Fruit fly (Drosophila melanogaster) whole organism, embryonic: ENCODE results near the gene MED18.
A peak's percentile ranks its signal among the peaks of the same experiment; 100 is the strongest.

Source experiments
- Aef1 ChIP-seq: fragments of 200-800 bp; sonication (Bioruptor generic); IDR thresholded peaks from 3 replicates; pipeline ENCODE4 v1.3.6; 2022; ENCODE audit warnings: missing biosample characterization, missing genetic modification characterization
- Blimp-1 ChIP-seq: fragments of 200-800 bp; sonication (Bioruptor generic); optimal IDR thresholded peaks from 3 replicates; lab custom pipeline; 2018; ENCODE audit warnings: missing biosample characterization, missing genetic modification characterization, mild to moderate bottlenecking, moderate library complexity, missing genetic modification reagents
- CG10321 ChIP-seq: fragments of 200-800 bp; sonication (Bioruptor generic); IDR thresholded peaks from 2 replicates; pipeline ENCODE4 v1.3.6; 2022; ENCODE audit warnings: missing biosample characterization, missing genetic modification characterization
- CG11695 ChIP-seq: fragments of 200-800 bp; sonication (Bioruptor generic); IDR thresholded peaks from 3 replicates; pipeline ENCODE4 v1.3.6; 2022; ENCODE audit warnings: missing biosample characterization, missing genetic modification characterization
- CG15073 ChIP-seq: fragments of 200-800 bp; sonication (Bioruptor generic); optimal IDR thresholded peaks from 2 replicates; lab custom pipeline; 2016; ENCODE audit warnings: missing biosample characterization, missing genetic modification characterization
- CG17328 ChIP-seq: fragments of 200-800 bp; sonication (Bioruptor generic); IDR thresholded peaks from 2 replicates; pipeline ENCODE4 v1.3.6; 2022; ENCODE audit warnings: missing biosample characterization, missing genetic modification characterization
- CG17385 ChIP-seq: fragments of 200-800 bp; sonication (Bioruptor generic); optimal IDR thresholded peaks from 3 replicates; lab custom pipeline; 2018; ENCODE audit warnings: missing biosample characterization, mild to moderate bottlenecking, missing genetic modification characterization
- CG1832 ChIP-seq: fragments of 200-800 bp; sonication (Bioruptor generic); optimal IDR thresholded peaks from 2 replicates; lab custom pipeline; 2017; ENCODE audit warnings: missing biosample characterization, mild to moderate bottlenecking, missing genetic modification characterization, inconsistent platforms
- CG2116 ChIP-seq: fragments of 200-800 bp; sonication (Bioruptor generic); optimal IDR thresholded peaks from 3 replicates; lab custom pipeline; 2018; ENCODE audit warnings: missing biosample characterization, mild to moderate bottlenecking, missing genetic modification characterization
- CG31365 ChIP-seq: fragments of 200-800 bp; sonication (Bioruptor generic); optimal IDR thresholded peaks from 2 replicates; lab custom pipeline; 2018; ENCODE audit warnings: missing biosample characterization, mild to moderate bottlenecking, missing genetic modification characterization
- CG3995 ChIP-seq: fragments of 200-800 bp; sonication (Bioruptor generic); optimal IDR thresholded peaks from 3 replicates; lab custom pipeline; 2016; ENCODE audit warnings: missing biosample characterization, missing genetic modification characterization
- CG4360 ChIP-seq: fragments of 200-800 bp; sonication (Bioruptor generic); IDR thresholded peaks from 2 replicates; pipeline ENCODE4 v1.3.6; 2022; ENCODE audit warnings: missing biosample characterization, missing genetic modification characterization
- CG6689 ChIP-seq: fragments of 200-800 bp; sonication (Bioruptor generic); IDR thresholded peaks from 2 replicates; pipeline ENCODE4 v1.3.6; 2022; ENCODE audit warnings: missing biosample characterization, missing genetic modification characterization
- CG7745 ChIP-seq: fragments of 200-800 bp; sonication (Bioruptor generic); optimal IDR thresholded peaks from 2 replicates; lab custom pipeline; 2018; ENCODE audit warnings: missing biosample characterization, mild to moderate bottlenecking, missing genetic modification characterization, moderate library complexity
- CG9876 ChIP-seq: fragments of 200-800 bp; sonication (Bioruptor generic); optimal IDR thresholded peaks from 2 replicates; lab custom pipeline; 2016; ENCODE audit warnings: missing biosample characterization, missing genetic modification characterization
- CG9932 ChIP-seq: fragments of 200-800 bp; sonication (Bioruptor generic); IDR thresholded peaks from 2 replicates; pipeline ENCODE4 v1.3.6; 2022; ENCODE audit warnings: missing biosample characterization, missing genetic modification characterization
- Chrac-16 ChIP-seq: fragments of 200-800 bp; sonication (Bioruptor generic); optimal IDR thresholded peaks from 3 replicates; lab custom pipeline; 2016; ENCODE audit warnings: missing biosample characterization, missing genetic modification characterization
- CrebB ChIP-seq: fragments of 200-800 bp; sonication (Bioruptor generic); optimal IDR thresholded peaks from 3 replicates; lab custom pipeline; 2018; ENCODE audit warnings: missing biosample characterization, mild to moderate bottlenecking, missing genetic modification characterization
- HmgZ ChIP-seq: fragments of 200-800 bp; sonication (Bioruptor generic); optimal IDR thresholded peaks from 2 replicates; lab custom pipeline; 2018; ENCODE audit warnings: missing biosample characterization, mild to moderate bottlenecking, missing genetic modification characterization
- MBD-R2 ChIP-seq: fragments of 200-800 bp; sonication (Bioruptor generic); IDR thresholded peaks from 2 replicates; pipeline ENCODE4 v1.3.6; 2022; ENCODE audit warnings: missing biosample characterization, missing genetic modification characterization
- MTF-1 ChIP-seq: fragments of 200-800 bp; sonication (Bioruptor generic); optimal IDR thresholded peaks from 2 replicates; lab custom pipeline; 2018; ENCODE audit warnings: missing biosample characterization, mild to moderate bottlenecking, missing genetic modification characterization, borderline replicate concordance
- Ssrp ChIP-seq: fragments of 200-800 bp; sonication (Bioruptor generic); optimal IDR thresholded peaks from 2 replicates; lab custom pipeline; 2018; ENCODE audit warnings: missing biosample characterization, mild to moderate bottlenecking, missing genetic modification characterization, moderate library complexity
- Stat92E ChIP-seq, 3 experiments: fragments of >200 bp in 2 of 3; fragments of 200-800 bp in 1 of 3; sonication (Bioruptor generic) in 1 of 3; optimal IDR thresholded peaks; 2 replicates each; lab custom pipeline; 2017 to 2019; ENCODE audit warnings: missing biosample characterization in 3 of 3, missing genetic modification characterization in 3 of 3, mild to moderate bottlenecking in 1 of 3, moderate library complexity in 1 of 3
- Taf1 ChIP-seq: fragments of 200-800 bp; sonication (Bioruptor generic); IDR thresholded peaks from 2 replicates; pipeline ENCODE4 v1.3.6; 2022; ENCODE audit warnings: missing biosample characterization, missing genetic modification characterization
- Vsx1 ChIP-seq: fragments of 200-800 bp; sonication (Bioruptor generic); optimal IDR thresholded peaks from 2 replicates; lab custom pipeline; 2017; ENCODE audit warnings: missing biosample characterization, mild to moderate bottlenecking, missing genetic modification characterization, missing genetic modification reagents
- YL-1 ChIP-seq: fragments of 200-800 bp; sonication (Bioruptor generic); optimal IDR thresholded peaks from 3 replicates; lab custom pipeline; 2017; ENCODE audit warnings: missing biosample characterization, mild to moderate bottlenecking, missing genetic modification characterization
- ara ChIP-seq: fragments of 200-800 bp; sonication (Bioruptor generic); IDR thresholded peaks from 2 replicates; pipeline ENCODE4 v1.3.6; 2022; ENCODE audit warnings: missing biosample characterization, missing genetic modification characterization
- chinmo ChIP-seq: fragments of 200-800 bp; sonication (Bioruptor generic); IDR thresholded peaks from 4 replicates; pipeline ENCODE4 v1.3.6; 2022; ENCODE audit warnings: missing biosample characterization, missing genetic modification characterization; ENCODE audit not compliant: partially characterized antibody
- crc ChIP-seq: fragments of 200-800 bp; sonication (Bioruptor generic); optimal IDR thresholded peaks from 2 replicates; lab custom pipeline; 2016; ENCODE audit warnings: missing biosample characterization, missing genetic modification characterization
- esg ChIP-seq: fragments of 200-800 bp; sonication (Bioruptor generic); conservative IDR thresholded peaks from 2 replicates; pipeline ENCODE4 v1.3.6; 2022; ENCODE audit warnings: missing biosample characterization, missing genetic modification characterization
- gem ChIP-seq: fragments of 200-800 bp; sonication (Bioruptor generic); optimal IDR thresholded peaks from 2 replicates; lab custom pipeline; 2019; ENCODE audit warnings: missing biosample characterization, mild to moderate bottlenecking, missing genetic modification characterization, moderate library complexity
- gsb ChIP-seq: fragments of 200-800 bp; sonication (Bioruptor generic); IDR thresholded peaks from 2 replicates; pipeline ENCODE4 v1.3.6; 2022; ENCODE audit warnings: missing biosample characterization, missing genetic modification characterization
- gsb-n ChIP-seq: fragments of 200-800 bp; sonication (Bioruptor generic); optimal IDR thresholded peaks from 3 replicates; lab custom pipeline; 2018; ENCODE audit warnings: missing biosample characterization, mild to moderate bottlenecking, missing genetic modification characterization
- her ChIP-seq: fragments of 200-800 bp; sonication (Bioruptor generic); optimal IDR thresholded peaks from 2 replicates; lab custom pipeline; 2016; ENCODE audit warnings: missing biosample characterization, missing genetic modification characterization
- lab ChIP-seq: fragments of 200-800 bp; sonication (Bioruptor generic); optimal IDR thresholded peaks from 3 replicates; lab custom pipeline; 2017; ENCODE audit warnings: missing biosample characterization, missing genetic modification characterization, mild to moderate bottlenecking, moderate library complexity, missing genetic modification reagents
- nom ChIP-seq: fragments of 200-800 bp; sonication (Bioruptor generic); optimal IDR thresholded peaks from 2 replicates; lab custom pipeline; 2017; ENCODE audit warnings: missing biosample characterization, missing genetic modification characterization, mild to moderate bottlenecking, moderate library complexity, missing genetic modification reagents
- p53 ChIP-seq: fragments of 200-800 bp; sonication (Bioruptor generic); optimal IDR thresholded peaks from 2 replicates; lab custom pipeline; 2016; ENCODE audit warnings: missing biosample characterization, missing genetic modification characterization
- pzg ChIP-seq: fragments of 200-800 bp; sonication (Bioruptor generic); optimal IDR thresholded peaks from 3 replicates; lab custom pipeline; 2018; ENCODE audit warnings: missing biosample characterization, mild to moderate bottlenecking, missing genetic modification characterization, moderate library complexity
- repo ChIP-seq: fragments of 200-800 bp; sonication (Bioruptor generic); optimal IDR thresholded peaks from 2 replicates; lab custom pipeline; 2016; ENCODE audit warnings: missing biosample characterization, missing genetic modification characterization
- schlank ChIP-seq: fragments of 200-800 bp; sonication (Bioruptor generic); optimal IDR thresholded peaks from 2 replicates; lab custom pipeline; 2018; ENCODE audit warnings: missing biosample characterization, mild to moderate bottlenecking, missing genetic modification characterization
- sens ChIP-seq: fragments of 200-800 bp; sonication (Bioruptor generic); peaks from one replicate; lab custom pipeline; 2016; ENCODE audit warnings: missing biosample characterization, missing genetic modification characterization
- sqz ChIP-seq: fragments of 200-800 bp; sonication (Bioruptor generic); optimal IDR thresholded peaks from 3 replicates; lab custom pipeline; 2018; ENCODE audit warnings: missing biosample characterization, mild to moderate bottlenecking, missing genetic modification characterization
- tgo ChIP-seq: fragments of 200-800 bp; sonication (Bioruptor generic); IDR thresholded peaks from 3 replicates; pipeline ENCODE4 v1.3.6; 2022; ENCODE audit warnings: missing biosample characterization, missing genetic modification characterization
- zen2 ChIP-seq: fragments of 200-800 bp; sonication (Bioruptor generic); IDR thresholded peaks from 3 replicates; pipeline ENCODE4 v1.3.6; 2022; ENCODE audit warnings: missing biosample characterization, missing genetic modification characterization; ENCODE audit not compliant: partially characterized antibody

MED18 gene

DNA sequence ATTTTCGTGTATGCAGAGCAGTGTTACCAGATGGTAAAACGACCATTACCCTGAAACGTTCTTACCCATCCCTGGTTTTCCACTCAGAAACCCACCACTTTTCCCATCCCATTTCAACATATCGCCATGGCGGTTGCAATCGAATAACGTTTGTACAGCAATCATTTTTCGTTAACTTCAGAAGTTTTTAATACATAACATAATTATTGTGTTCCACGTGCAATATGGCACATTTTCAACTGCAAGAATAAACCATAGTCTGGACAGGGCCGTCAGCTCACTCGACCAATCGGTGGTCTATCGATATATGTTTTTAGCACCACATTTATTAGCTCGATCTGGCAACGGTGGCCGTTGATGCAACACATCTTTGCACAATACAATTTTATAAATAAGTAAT lies 24.2 kb downstream of the MED18 start, which contains the start of the genes trr and mRpL16 (continued):
- TF ChIP-seq pzg (GFP tag; lab: Kevin White, UChicago) (peak; percentile 88), Taf1 (GFP tag; lab: Robert Waterston, UW) (no peak; the same call in 1 of the 2 replicates), tgo (GFP tag; lab: Robert Waterston, UW) (0 out of 3 replicates have a peak, but pooled peaks have one; percentile 17), sqz (GFP tag; lab: Kevin White, UChicago) (no peak), CG6689 (GFP tag; lab: Robert Waterston, UW) (0 out of 2 replicates have a peak, but pooled peaks have one; percentile 36), Stat92E (GFP tag; optimal IDR thresholded peaks at IDR 0.05; lab: Kevin White, UChicago) (no peak), nom (GFP tag; lab: Kevin White, UChicago) (no peak), esg (GFP tag; lab: Robert Waterston, UW) (no peak), gem (tag; lab: Kevin White, UChicago) (no peak), Vsx1 (GFP tag; lab: Kevin White, UChicago) (no peak), MTF-1 (GFP tag; lab: Kevin White, UChicago) (no peak), her (no peak), CG9932 (GFP tag; lab: Robert Waterston, UW) (peak; percentile 66), MBD-R2 (GFP tag; lab: Robert Waterston, UW) (peak; percentile 84), gsb-n (tag; lab: Kevin White, UChicago) (no peak), CG2116 (GFP tag; lab: Kevin White, UChicago) (peak; percentile 93), CG17328 (GFP tag; lab: Robert Waterston, UW) (no peak), repo (GFP tag; lab: Kevin White, UChicago) (peak; percentile 6), crc (GFP tag; lab: Kevin White, UChicago) (no peak), ara (GFP tag; lab: Robert Waterston, UW) (no peak), CG4360 (GFP tag; lab: Robert Waterston, UW) (no peak), lab (no peak), CG15073 (GFP tag; lab: Kevin White, UChicago) (no peak), CG7745 (tag; lab: Kevin White, UChicago) (no peak), CrebB (tag; lab: Kevin White, UChicago) (peak; percentile 2), CG11695 (GFP tag; lab: Robert Waterston, UW) (peak; percentile 39; the same call in 1 of the 3 replicates), CG9876 (GFP tag; lab: Kevin White, UChicago) (no peak), CG31365 (no peak), Ssrp (no peak)

dm6 chrX:1893532-1893931 lies 27.8 kb downstream of the MED18 start:
- no peak for TF ChIP-seq CG9932 (GFP tag; lab: Robert Waterston, UW)
- TF ChIP-seq CG4360 (GFP tag; lab: Robert Waterston, UW) = peak; percentile 87
- no peak for TF ChIP-seq gsb
- no peak for TF ChIP-seq schlank (tag; lab: Kevin White, UChicago)
- TF ChIP-seq Chrac-16 (GFP tag; lab: Kevin White, UChicago) = no peak
- peak; percentile 64 for TF ChIP-seq CG1832 (GFP tag; lab: Kevin White, UChicago)
- 0 out of 4 replicates have a peak, but pooled peaks have one; percentile 18 for TF ChIP-seq chinmo
- no peak for TF ChIP-seq HmgZ (tag; lab: Kevin White, UChicago)
- no peak for TF ChIP-seq zen2 (GFP tag; lab: Robert Waterston, UW)
- TF ChIP-seq Blimp-1 (GFP tag; lab: Kevin White, UChicago) = peak; percentile 13
- peak; percentile 18; the same call in 1 of the 3 replicates for TF ChIP-seq Aef1
- TF ChIP-seq sens (GFP tag; lab: Kevin White, UChicago) = peak; percentile 47
- no peak for TF ChIP-seq CG3995 (GFP tag; lab: Kevin White, UChicago)
- TF ChIP-seq CG17385 = peak; percentile 72
- TF ChIP-seq YL-1 (GFP tag; lab: Kevin White, UChicago) = peak; percentile 11
- TF ChIP-seq p53 (GFP tag; lab: Kevin White, UChicago) = no peak
- peak; percentile 38; the same call in 1 of the 2 replicates for TF ChIP-seq CG10321
